Worm (Caenorhabditis elegans) whole organism, young adult: ENCODE results near the gene M79.2.
A peak's percentile ranks its signal among the peaks of the same experiment; 100 is the strongest.

ENCODE experiments used
- B0261.1 ChIP-seq: sonication (generic microtip); optimal IDR thresholded peaks from 2 replicates; lab custom pipeline; 2016; ENCODE audit warnings: mild to moderate bottlenecking, missing genetic modification characterization, moderate library complexity, missing compliant biosample characterization
- C06A6.2 ChIP-seq: fragments of 200-800 bp; sonication (Bioruptor generic); conservative IDR thresholded peaks from 2 replicates; pipeline ENCODE4 v1.3.6; 2022; ENCODE audit warnings: missing genetic modification characterization, missing compliant biosample characterization
- C17E4.6 ChIP-seq: fragments of 200-800 bp; sonication (Bioruptor generic); IDR thresholded peaks from 2 replicates; pipeline ENCODE4 v1.3.6; 2022; ENCODE audit warnings: missing genetic modification reagents, missing genetic modification characterization, missing compliant biosample characterization
- D2030.7 ChIP-seq: fragments of 200-800 bp; sonication (Bioruptor generic); IDR thresholded peaks from 2 replicates; pipeline ENCODE4 v1.3.6; 2022; ENCODE audit warnings: missing genetic modification reagents, missing genetic modification characterization, missing compliant biosample characterization
- T26A5.8 ChIP-seq: sonication (generic microtip); optimal IDR thresholded peaks from 2 replicates; lab custom pipeline; 2016; ENCODE audit warnings: missing genetic modification characterization, missing compliant biosample characterization
- Y53F4B.3 ChIP-seq: fragments of 200-800 bp; sonication (Bioruptor generic); IDR thresholded peaks from 2 replicates; pipeline ENCODE4 v1.3.6; 2022; ENCODE audit warnings: missing genetic modification reagents, missing genetic modification characterization, missing compliant biosample characterization
- Y53G8AR.9 ChIP-seq: fragments of 200-800 bp; sonication (Bioruptor generic); conservative IDR thresholded peaks from 2 replicates; pipeline ENCODE4 v1.3.6; 2022; ENCODE audit warnings: missing genetic modification reagents, missing genetic modification characterization, missing compliant biosample characterization
- Y56A3A.18 ChIP-seq: fragments of 200-800 bp; sonication (Bioruptor generic); IDR thresholded peaks from 2 replicates; pipeline ENCODE4 v1.3.6; 2022; ENCODE audit warnings: missing genetic modification reagents, missing genetic modification characterization, missing compliant biosample characterization
- Y67H2A.10 ChIP-seq: fragments of 200-800 bp; sonication (Bioruptor generic); conservative IDR thresholded peaks from 2 replicates; pipeline ENCODE4 v1.3.6; 2022; ENCODE audit warnings: missing genetic modification reagents, missing genetic modification characterization, missing compliant biosample characterization
- ama-1 ChIP-seq, 3 experiments: fragments of 150-350 bp in 1 of 3; sonication (generic microtip) in 2 of 3; optimal IDR thresholded peaks; 2 replicates each; lab custom pipeline; 2014 to 2018; ENCODE audit warnings: missing biosample characterization in 2 of 3, missing genetic modification characterization in 2 of 3, missing genetic modification reagents in 2 of 3
- aptf-2 ChIP-seq: fragments of 200-800 bp; sonication (Bioruptor generic); conservative IDR thresholded peaks from 2 replicates; pipeline ENCODE4 v1.3.6; 2022; ENCODE audit warnings: missing genetic modification reagents, missing genetic modification characterization, missing compliant biosample characterization
- atf-7 ChIP-seq: sonication (generic microtip); optimal IDR thresholded peaks from 2 replicates; lab custom pipeline; 2017; ENCODE audit warnings: mild to moderate bottlenecking, missing genetic modification characterization, missing compliant biosample characterization
- athp-1 ChIP-seq: sonication (generic microtip); optimal IDR thresholded peaks from 2 replicates; lab custom pipeline; 2017; ENCODE audit warnings: mild to moderate bottlenecking, missing genetic modification characterization, missing compliant biosample characterization
- attf-3 ChIP-seq: fragments of 200-800 bp; sonication (Bioruptor generic); conservative IDR thresholded peaks from 2 replicates; pipeline ENCODE4 v1.3.6; 2022; ENCODE audit warnings: missing genetic modification reagents, missing genetic modification characterization, missing compliant biosample characterization
- cebp-1 ChIP-seq, 2 experiments: fragments of 200-800 bp in 1 of 2; sonication (Bioruptor generic) in 1 of 2; sonication (generic microtip) in 1 of 2; IDR thresholded peaks in 1 of 2; optimal IDR thresholded peaks in 1 of 2; 2 replicates each; pipeline versions ENCODE4 v1.3.6 to Lab custom; 2017 to 2022; ENCODE audit warnings: missing compliant biosample characterization in 2 of 2, missing genetic modification characterization in 2 of 2, mild to moderate bottlenecking in 1 of 2, missing genetic modification reagents in 1 of 2, moderate library complexity in 1 of 2
- ceh-100 ChIP-seq: fragments of 200-800 bp; sonication (Bioruptor generic); IDR thresholded peaks from 2 replicates; pipeline ENCODE4 v1.3.6; 2022; ENCODE audit warnings: missing genetic modification reagents, missing genetic modification characterization, missing compliant biosample characterization
- ceh-27 ChIP-seq: fragments of 200-800 bp; sonication (Bioruptor generic); optimal IDR thresholded peaks from 2 replicates; lab custom pipeline; 2018; ENCODE audit warnings: mild to moderate bottlenecking, missing genetic modification characterization, moderate library complexity, missing compliant biosample characterization
- ceh-40 ChIP-seq: fragments of 200-800 bp; sonication (Bioruptor generic); IDR thresholded peaks from 2 replicates; pipeline ENCODE4 v1.3.6; 2022; ENCODE audit warnings: missing genetic modification characterization, missing compliant biosample characterization
- ceh-91 ChIP-seq: fragments of 200-800 bp; sonication (Bioruptor generic); IDR thresholded peaks from 2 replicates; pipeline ENCODE4 v1.3.6; 2022; ENCODE audit warnings: missing genetic modification reagents, missing genetic modification characterization, missing compliant biosample characterization
- dox-1 ChIP-seq: fragments of 200-800 bp; sonication (Bioruptor generic); IDR thresholded peaks from 2 replicates; pipeline ENCODE4 v1.3.6; 2022; ENCODE audit warnings: missing genetic modification reagents, missing genetic modification characterization, missing compliant biosample characterization
- dpff-1 ChIP-seq: sonication (generic microtip); optimal IDR thresholded peaks from 2 replicates; lab custom pipeline; 2017; ENCODE audit warnings: mild to moderate bottlenecking, missing genetic modification characterization, missing compliant biosample characterization
- egl-18 ChIP-seq: fragments of 200-800 bp; sonication (Bioruptor generic); IDR thresholded peaks from 2 replicates; pipeline ENCODE4 v1.3.6; 2022; ENCODE audit warnings: missing genetic modification reagents, missing genetic modification characterization, missing compliant biosample characterization
- fkh-3 ChIP-seq: sonication (generic microtip); optimal IDR thresholded peaks from 2 replicates; lab custom pipeline; 2016; ENCODE audit warnings: mild to moderate bottlenecking, missing genetic modification characterization, missing compliant biosample characterization
- him-1 ChIP-seq: sonication (generic microtip); optimal IDR thresholded peaks from 2 replicates; lab custom pipeline; 2016; ENCODE audit warnings: missing genotype, missing genetic modification reagents, missing genetic modification characterization, missing compliant biosample characterization
- lin-26 ChIP-seq: fragments of 200-800 bp; sonication (Bioruptor generic); IDR thresholded peaks from 2 replicates; pipeline ENCODE4 v1.3.6; 2022; ENCODE audit warnings: missing genetic modification reagents, missing genetic modification characterization, missing compliant biosample characterization
- lsy-27 ChIP-seq: sonication (generic microtip); optimal IDR thresholded peaks from 2 replicates; lab custom pipeline; 2017; ENCODE audit warnings: missing genetic modification characterization, mild to moderate bottlenecking, missing compliant biosample characterization, antibody characterized with exemption, missing genotype, borderline replicate concordance; ENCODE audit not compliant: insufficient read depth
- mel-28 ChIP-seq: sonication (generic microtip); optimal IDR thresholded peaks from 2 replicates; lab custom pipeline; 2016; ENCODE audit warnings: borderline replicate concordance, mild to moderate bottlenecking, missing genetic modification characterization, missing compliant biosample characterization
- nfyb-1 ChIP-seq: fragments of 200-800 bp; sonication (Bioruptor generic); IDR thresholded peaks from 2 replicates; pipeline ENCODE4 v1.3.6; 2022; ENCODE audit warnings: missing genetic modification reagents, missing genetic modification characterization, missing compliant biosample characterization
- nhr-27 ChIP-seq: fragments of 200-800 bp; sonication (Bioruptor generic); optimal IDR thresholded peaks from 2 replicates; lab custom pipeline; 2018; ENCODE audit warnings: mild to moderate bottlenecking, missing genetic modification characterization, moderate library complexity, missing compliant biosample characterization
- sea-2 ChIP-seq: fragments of 200-800 bp; sonication (Bioruptor generic); IDR thresholded peaks from 2 replicates; pipeline ENCODE4 v1.3.6; 2022; ENCODE audit warnings: missing genetic modification characterization, missing compliant biosample characterization
- somi-1 ChIP-seq: fragments of 200-800 bp; sonication (Bioruptor generic); optimal IDR thresholded peaks from 2 replicates; lab custom pipeline; 2018; ENCODE audit warnings: mild to moderate bottlenecking, missing genetic modification characterization, missing compliant biosample characterization
- sptf-2 ChIP-seq: fragments of 200-800 bp; sonication (Bioruptor generic); optimal IDR thresholded peaks from 2 replicates; lab custom pipeline; 2018; ENCODE audit warnings: mild to moderate bottlenecking, missing genetic modification characterization, missing compliant biosample characterization
- ztf-25 ChIP-seq: fragments of 200-800 bp; sonication (Bioruptor generic); IDR thresholded peaks from 2 replicates; pipeline ENCODE4 v1.3.6; 2022; ENCODE audit warnings: missing genetic modification reagents, missing genetic modification characterization, missing compliant biosample characterization

Gene M79.2

DNA sequence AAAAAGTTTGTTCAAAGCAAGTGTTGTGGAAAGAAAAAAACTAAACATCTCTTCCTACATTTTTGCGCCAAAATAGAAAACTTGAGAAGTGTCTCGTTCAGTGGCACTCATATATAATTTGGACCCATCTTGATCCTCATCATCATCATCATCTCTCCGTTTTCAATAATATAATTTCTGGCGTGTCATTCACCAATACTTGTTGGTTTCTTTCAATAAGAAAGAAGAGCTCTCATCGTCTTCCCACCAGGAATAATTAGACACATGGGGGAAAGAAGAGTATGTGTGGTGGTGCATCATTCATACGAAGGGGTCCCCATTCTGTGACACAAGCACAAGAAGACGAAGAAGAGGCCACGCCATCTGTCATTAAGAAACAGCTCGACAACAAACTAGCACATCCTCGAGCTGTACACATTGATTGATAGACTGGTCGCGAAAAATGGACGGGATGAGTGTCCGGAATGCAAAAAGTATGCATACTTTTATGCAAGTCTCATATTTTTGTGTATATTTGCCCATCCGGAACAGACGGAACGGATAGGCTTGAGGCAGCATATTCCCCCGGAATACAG lies 37.3 kb downstream of the M79.2 start:
- peak; percentile 25 for TF ChIP-seq ceh-27
- TF ChIP-seq him-1 (tag; lab: Kevin White, UChicago): no peak
- TF ChIP-seq C06A6.2 (GFP tag; lab: Robert Waterston, UW): no peak

ce11 chrX:10590772-10591171 lies 37.8 kb downstream of the M79.2 start:
- TF ChIP-seq somi-1 (GFP tag; lab: Kevin White, UChicago) (no peak), D2030.7 (GFP tag; lab: Robert Waterston, UW) (no peak), Y53F4B.3 (GFP tag; lab: Robert Waterston, UW) (no peak), atf-7 (no peak), Y56A3A.18 (GFP tag; lab: Robert Waterston, UW) (no peak), sea-2 (no peak), ztf-25 (GFP tag; lab: Robert Waterston, UW) (no peak), nhr-27 (no peak), dpff-1 (no peak), attf-3 (no peak), dox-1 (no peak), ceh-40 (GFP tag; lab: Robert Waterston, UW) (no peak), nfyb-1 (no peak), mel-28 (tag; lab: Kevin White, UChicago) (no peak), T26A5.8 (tag; lab: Kevin White, UChicago) (no peak)

ce11 chrX:10589465-10589864 lies 39.1 kb downstream of the M79.2 start, which contains the start of gene F57C7.4:
TSS of gene F57C7.4 (minus strand) at chrX:10589565.
- TF ChIP-seq dox-1 (no peak), lin-26 (GFP tag; lab: Robert Waterston, UW) (no peak), aptf-2 (no peak), B0261.1 (tag; lab: Kevin White, UChicago) (no peak), fkh-3 (tag; lab: Kevin White, UChicago) (no peak), Y67H2A.10 (GFP tag; lab: Robert Waterston, UW) (no peak), athp-1 (tag; lab: Kevin White, UChicago) (no peak), Y53G8AR.9 (GFP tag; lab: Robert Waterston, UW) (no peak), sptf-2 (GFP tag; lab: Kevin White, UChicago) (no peak), lsy-27 (no peak), ceh-100 (GFP tag; lab: Robert Waterston, UW) (no peak), ceh-91 (no peak), C06A6.2 (GFP tag; lab: Robert Waterston, UW) (no peak), C17E4.6 (GFP tag; lab: Robert Waterston, UW) (no peak), egl-18 (GFP tag; lab: Robert Waterston, UW) (no peak), cebp-1 (GFP tag; IDR thresholded peaks at IDR 0.05; lab: Robert Waterston, UW) (no peak), cebp-1 (tag; optimal IDR thresholded peaks at IDR 0.05; lab: Kevin White, UChicago) (no peak), D2030.7 (GFP tag; lab: Robert Waterston, UW) (no peak), ama-1 (optimal IDR thresholded peaks at IDR 0.05; lab: Kevin White, UChicago) (no peak), ama-1 (GFP tag; optimal IDR thresholded peaks at IDR 0.05; lab: Kevin White, UChicago) (no peak)

DNA sequence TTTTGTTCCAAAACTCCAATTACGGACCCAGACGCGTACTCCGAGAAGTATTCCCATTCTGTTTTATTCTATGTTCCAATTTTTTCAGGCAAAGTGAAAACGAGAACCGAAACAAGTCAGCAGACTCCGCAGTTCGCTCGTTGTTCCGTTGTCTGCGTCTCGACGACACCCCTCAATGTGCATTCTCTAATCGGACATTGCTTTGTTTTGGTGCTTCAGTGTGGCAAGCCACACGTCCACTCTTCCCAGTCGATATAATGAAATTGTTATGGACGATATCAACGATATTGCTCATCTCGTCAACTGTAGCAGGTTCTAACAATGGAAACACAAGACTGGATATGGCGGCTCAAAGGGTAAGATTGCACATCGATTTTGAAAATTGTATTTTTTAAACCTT lies 51.7 kb downstream of the M79.2 start, which contains the start of gene nhx-5:
nhx-5 (plus strand) TSS at position 82 of the 400 bp plus-strand sequence.
- TF ChIP-seq nfyb-1 (0 out of 2 replicates have a peak, but pooled peaks have one; percentile 35), ceh-27 (no peak)
